Worm (Caenorhabditis elegans): Measurements from ENCODE around the gene dlc-3.
"Not testable (repeated sequence)": the region's sequence is repeated elsewhere in the genome, so short reads cannot be mapped to it uniquely, and the experiment has no call there.

dlc-3 gene

ce11 chrIV:16415100-16415973, 16.7 kb upstream of the dlc-3 start (continued):
- no peak for TF ChIP-seq lin-39 (tag; optimal IDR thresholded peaks at IDR 0.05)
- TF ChIP-seq nhr-10 (tag; optimal IDR thresholded peaks at IDR 0.05): no peak
- no peak for TF ChIP-seq dmd-4 (tag; optimal IDR thresholded peaks at IDR 0.05)

DNA sequence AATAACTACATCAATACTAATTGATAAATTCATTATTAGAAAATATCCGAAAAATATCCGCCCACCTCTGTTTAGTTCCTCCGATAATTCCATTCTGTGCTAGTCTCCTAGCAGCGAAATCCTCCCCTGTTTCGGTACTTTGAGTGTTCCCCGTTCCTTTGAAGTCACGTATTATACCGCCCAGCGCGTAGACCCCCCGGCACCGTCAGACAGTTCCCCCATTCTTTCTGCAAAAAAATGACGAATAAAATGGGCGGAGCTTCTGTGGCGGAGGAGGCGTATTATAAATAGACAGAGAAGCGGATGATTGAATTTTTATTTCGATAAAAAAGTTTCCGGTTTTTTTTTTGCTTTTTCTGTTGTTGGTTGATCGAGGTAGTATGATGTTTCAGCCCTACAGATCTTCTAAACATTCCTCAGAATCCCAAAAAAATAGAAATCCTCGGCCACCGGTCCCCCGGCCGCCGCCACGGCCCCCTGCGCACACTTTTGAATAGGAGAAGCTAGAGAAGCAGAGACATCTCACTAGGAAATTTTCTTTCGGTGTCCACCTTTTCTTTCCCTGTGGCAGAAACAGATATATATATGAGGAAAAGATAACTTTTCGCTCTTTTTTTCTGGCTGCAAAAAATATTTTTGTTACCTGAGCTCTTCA, 10.0 kb upstream of the dlc-3 start:
- no peak for TF ChIP-seq ceh-82 (tag; optimal IDR thresholded peaks at IDR 0.05)
- peak; percentile 26 for TF ChIP-seq unc-55 (GFP tag; optimal IDR thresholded peaks at IDR 0.05)
- TF ChIP-seq mbf-1 (tag; optimal IDR thresholded peaks at IDR 0.05): no peak
- TF ChIP-seq elt-1 (tag; optimal IDR thresholded peaks at IDR 0.05): no peak
- no peak for TF ChIP-seq unc-39 (tag; optimal IDR thresholded peaks at IDR 0.05)
- peak in 1 of 2 experiments; percentile 0 for TF ChIP-seq lsy-2 (tag; optimal IDR thresholded peaks at IDR 0.05)
- no peak for TF ChIP-seq zag-1 (tag; optimal IDR thresholded peaks at IDR 0.05)
- TF ChIP-seq lin-39 (tag; optimal IDR thresholded peaks at IDR 0.05): no peak
- no peak for TF ChIP-seq mab-5 (tag; optimal IDR thresholded peaks at IDR 0.05)
- no peak for TF ChIP-seq gmeb-1 (tag; optimal IDR thresholded peaks at IDR 0.05)
- TF ChIP-seq alr-1 (tag; optimal IDR thresholded peaks at IDR 0.05): no peak
- no peak for TF ChIP-seq elt-3 (tag; optimal IDR thresholded peaks at IDR 0.05)
- no peak for TF ChIP-seq crh-2 (tag; optimal IDR thresholded peaks at IDR 0.05)
- no peak for TF ChIP-seq nhr-77 (tag; optimal IDR thresholded peaks at IDR 0.05)

DNA sequence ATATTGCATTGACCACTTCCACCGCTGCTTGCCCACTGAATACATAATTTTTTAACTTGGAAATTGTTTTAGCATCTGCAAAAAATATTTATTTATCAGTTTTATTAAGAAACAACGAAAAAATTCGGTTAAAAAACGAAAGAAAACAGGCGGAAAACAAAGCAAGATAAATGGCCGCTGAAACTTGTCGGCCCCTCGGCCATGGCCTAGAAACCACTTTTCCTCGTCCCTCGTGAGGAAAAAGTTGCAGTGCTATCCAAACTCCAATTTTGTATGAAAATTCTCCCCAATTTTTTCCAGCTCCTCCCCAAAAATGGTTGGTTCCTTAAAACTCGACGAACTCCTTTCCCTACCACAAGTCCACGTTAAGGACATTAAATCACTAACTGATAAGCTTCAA, 7.7 kb upstream of the dlc-3 start, which contains the start of gene Y10G11A.1:
Y10G11A.1 (plus strand) TSS at position 301 of the 400 bp plus-strand sequence.
- not testable (repeated sequence) for TF ChIP-seq nhr-23 (tag; optimal IDR thresholded peaks at IDR 0.05); sma-9 (GFP tag; optimal IDR thresholded peaks at IDR 0.05); sma-9 (tag; optimal IDR thresholded peaks at IDR 0.05); snpc-4 (tag; optimal IDR thresholded peaks at IDR 0.05)

DNA sequence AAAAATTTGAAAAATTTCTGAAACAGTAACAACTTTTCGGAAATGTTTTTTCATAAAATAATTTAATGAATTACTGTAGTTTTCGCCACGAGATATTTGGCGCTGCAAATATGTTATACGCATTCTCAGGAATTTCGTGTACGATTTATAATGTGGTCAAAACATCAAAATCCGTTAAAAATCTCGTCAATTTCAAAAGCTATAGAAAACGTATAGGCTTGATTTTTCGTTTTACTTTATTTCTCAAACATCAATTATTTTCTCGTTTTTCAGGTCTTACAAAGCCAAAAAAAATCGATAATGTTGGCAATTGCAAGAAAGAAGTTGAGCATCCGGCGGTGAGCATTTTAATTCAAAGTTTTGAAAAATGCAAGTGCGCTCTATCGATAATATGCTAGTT, 10.9 kb downstream of the dlc-3 start, which contains the start of gene dlc-4:
dlc-4 (plus strand) TSS at position 301 of the 400 bp plus-strand sequence.
- TF ChIP-seq C34F6.9 (tag; optimal IDR thresholded peaks at IDR 0.05) (no peak), lin-39 (tag; optimal IDR thresholded peaks at IDR 0.05) (no peak), fos-1 (tag; optimal IDR thresholded peaks at IDR 0.05) (no peak), aly-2 (tag; optimal IDR thresholded peaks at IDR 0.05) (no peak)

ce11 chrIV:16446664-16447063, 14.6 kb downstream of the dlc-3 start:
- TF ChIP-seq crh-2 (tag; optimal IDR thresholded peaks at IDR 0.05) (no peak), dmd-4 (tag; optimal IDR thresholded peaks at IDR 0.05) (no peak), nhr-23 (tag; optimal IDR thresholded peaks at IDR 0.05) (no peak), R02D3.7 (tag; optimal IDR thresholded peaks at IDR 0.05) (no peak), mdl-1 (tag; optimal IDR thresholded peaks at IDR 0.05) (no peak), ZK546.5 (tag; optimal IDR thresholded peaks at IDR 0.05) (no peak), lin-13 (GFP tag; optimal IDR thresholded peaks at IDR 0.05) (no peak), ztf-4 (tag; optimal IDR thresholded peaks at IDR 0.05) (no peak), elt-3 (tag; optimal IDR thresholded peaks at IDR 0.05) (no peak), lin-39 (tag; optimal IDR thresholded peaks at IDR 0.05) (no peak), lin-11 (tag; optimal IDR thresholded peaks at IDR 0.05) (no peak), gmeb-1 (tag; optimal IDR thresholded peaks at IDR 0.05) (no peak), F13H6.1 (tag; optimal IDR thresholded peaks at IDR 0.05) (no peak), aly-2 (tag; optimal IDR thresholded peaks at IDR 0.05) (no peak), nhr-25 (tag; optimal IDR thresholded peaks at IDR 0.05) (no peak)

- not testable (repeated sequence) for TF ChIP-seq nhr-12 (tag; optimal IDR thresholded peaks at IDR 0.05); sma-3 (GFP tag; optimal IDR thresholded peaks at IDR 0.05); snpc-4 (tag; optimal IDR thresholded peaks at IDR 0.05)
Measured at ce11 chrIV:16470888-16471287, 38.9 kb downstream of the dlc-3 start, which contains the start of gene VY10G11R.1. Gene VY10G11R.1, minus strand, starts transcription at chrIV:16470988.

Data from whole organism, L2 larva.